Worm (Caenorhabditis elegans) whole organism, early embryonic: ENCODE results near the gene C35B1.7.
"Not testable (repeated sequence)": the region's sequence is repeated elsewhere in the genome, so short reads cannot be mapped to it uniquely, and the experiment has no call there.

Experiments used
- B0310.2 ChIP-seq: sonication (generic microtip); optimal IDR thresholded peaks from 2 replicates; lab custom pipeline; 2016; ENCODE audit warnings: mild to moderate bottlenecking, missing genetic modification characterization, missing compliant biosample characterization
- F13C5.2 ChIP-seq: sonication (generic microtip); optimal IDR thresholded peaks from 2 replicates; lab custom pipeline; 2017; ENCODE audit warnings: mild to moderate bottlenecking, missing genetic modification characterization, inconsistent platforms, missing compliant biosample characterization
- aly-1 ChIP-seq: sonication (generic microtip); optimal IDR thresholded peaks from 2 replicates; lab custom pipeline; 2016; ENCODE audit warnings: missing genetic modification characterization, missing compliant biosample characterization
- ama-1 ChIP-seq: fragments of 150-350 bp; optimal IDR thresholded peaks from 2 replicates; lab custom pipeline; 2014
- ceh-13 ChIP-seq: fragments of 200-800 bp; sonication (Bioruptor generic); optimal IDR thresholded peaks from 2 replicates; lab custom pipeline; 2018; ENCODE audit warnings: mild to moderate bottlenecking, missing genetic modification characterization, missing compliant biosample characterization
- ceh-36 ChIP-seq: sonication (generic microtip); optimal IDR thresholded peaks from 2 replicates; lab custom pipeline; 2016; ENCODE audit warnings: missing genetic modification characterization, inconsistent platforms, missing compliant biosample characterization
- ets-7 ChIP-seq: sonication (generic microtip); optimal IDR thresholded peaks from 2 replicates; lab custom pipeline; 2016; ENCODE audit warnings: missing genotype, missing genetic modification characterization, missing compliant biosample characterization
- flt-1 ChIP-seq: fragments of 200-800 bp; sonication (Bioruptor generic); IDR thresholded peaks from 2 replicates; pipeline ENCODE4 v1.3.6; 2022; ENCODE audit warnings: missing genetic modification characterization, missing compliant biosample characterization
- hmbx-1 ChIP-seq: sonication (generic microtip); optimal IDR thresholded peaks from 2 replicates; lab custom pipeline; 2016; ENCODE audit warnings: mild to moderate bottlenecking, missing genetic modification characterization, missing compliant biosample characterization
- hmg-4 ChIP-seq: fragments of 200-800 bp; sonication (Bioruptor generic); optimal IDR thresholded peaks from 2 replicates; lab custom pipeline; 2018; ENCODE audit warnings: mild to moderate bottlenecking, missing genetic modification characterization, missing compliant biosample characterization
- hnd-1 ChIP-seq: sonication (generic microtip); optimal IDR thresholded peaks from 2 replicates; lab custom pipeline; 2016; ENCODE audit warnings: missing genetic modification characterization, missing compliant biosample characterization
- pes-1 ChIP-seq: fragments of 200-800 bp; sonication (Bioruptor generic); IDR thresholded peaks from 2 replicates; pipeline ENCODE4 v1.3.6; 2022; ENCODE audit warnings: missing genetic modification reagents, missing genetic modification characterization, missing compliant biosample characterization
- scrt-1 ChIP-seq: fragments of 200-800 bp; sonication (Bioruptor generic); IDR thresholded peaks from 2 replicates; pipeline ENCODE4 v1.3.6; 2022; ENCODE audit warnings: missing genetic modification characterization, missing compliant biosample characterization
- sea-1 ChIP-seq: fragments of 200-800 bp; sonication (Bioruptor generic); conservative IDR thresholded peaks from 2 replicates; pipeline ENCODE4 v1.3.6; 2022; ENCODE audit warnings: missing genetic modification characterization, missing compliant biosample characterization
- tbx-11 ChIP-seq: fragments of 200-800 bp; sonication (Bioruptor generic); IDR thresholded peaks from 2 replicates; pipeline ENCODE4 v1.3.6; 2022; ENCODE audit warnings: missing genetic modification characterization, missing compliant biosample characterization
- tbx-37 ChIP-seq: fragments of 200-800 bp; sonication (Bioruptor generic); conservative IDR thresholded peaks from 2 replicates; pipeline ENCODE4 v1.3.6; 2022; ENCODE audit warnings: missing genetic modification reagents, missing genetic modification characterization, missing compliant biosample characterization
- tra-4 ChIP-seq: sonication (generic microtip); optimal IDR thresholded peaks from 2 replicates; lab custom pipeline; 2017; ENCODE audit warnings: missing genetic modification characterization, missing compliant biosample characterization

The C35B1.7 gene

ce11 chrIV:4115634-4116033 is 6.8 kb downstream of the C35B1.7 start, which contains the start of the genes F49F1.4 and F49F1.2:
TSS of gene F49F1.4 (minus strand) at chrIV:4115734.
TSS of gene F49F1.2 (plus strand) at chrIV:4115943.
- TF ChIP-seq hnd-1 (no peak), tbx-11 (GFP tag; lab: Robert Waterston, UW) (no peak)

DNA sequence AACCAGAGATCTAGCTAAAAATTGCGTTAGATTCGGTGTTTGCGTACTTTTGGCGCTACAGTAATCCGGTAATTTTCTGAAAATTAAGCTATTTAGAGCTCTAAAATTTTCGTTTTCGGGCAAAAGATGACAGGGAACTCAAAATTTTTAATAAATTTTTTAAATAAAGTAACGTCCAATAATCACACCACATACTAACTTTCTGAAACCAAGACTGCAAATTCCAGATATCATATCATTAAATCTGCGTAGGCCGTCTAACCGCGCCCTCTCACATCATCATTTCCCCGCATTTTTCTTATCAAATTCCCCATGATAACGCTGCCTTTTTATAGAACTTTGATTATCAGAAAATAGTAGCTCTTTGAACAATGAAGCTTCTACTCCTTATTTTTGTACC is 8.6 kb downstream of the C35B1.7 start, which contains the start of gene drd-50:
drd-50 (plus strand) TSS at position 301 of the 400 bp plus-strand sequence.
- TF ChIP-seq ceh-36 (tag; lab: Kevin White, UChicago): no peak
- no peak for TF ChIP-seq hnd-1
- TF ChIP-seq flt-1 (GFP tag; lab: Robert Waterston, UW): no peak
- TF ChIP-seq ceh-13: no peak
- TF ChIP-seq F13C5.2 (tag; lab: Kevin White, UChicago): no peak
- no peak for TF ChIP-seq tbx-11 (GFP tag; lab: Robert Waterston, UW)
- TF ChIP-seq aly-1 (tag; lab: Kevin White, UChicago): no peak
- TF ChIP-seq ama-1 (lab: Kevin White, UChicago): no peak
- TF ChIP-seq tbx-37 (GFP tag; lab: Robert Waterston, UW): no peak
- no peak for TF ChIP-seq tra-4 (tag; lab: Kevin White, UChicago)
- no peak for TF ChIP-seq scrt-1 (GFP tag; lab: Robert Waterston, UW)
- no peak for TF ChIP-seq sea-1 (GFP tag; lab: Robert Waterston, UW)
- TF ChIP-seq B0310.2 (tag; lab: Kevin White, UChicago): no peak

DNA sequence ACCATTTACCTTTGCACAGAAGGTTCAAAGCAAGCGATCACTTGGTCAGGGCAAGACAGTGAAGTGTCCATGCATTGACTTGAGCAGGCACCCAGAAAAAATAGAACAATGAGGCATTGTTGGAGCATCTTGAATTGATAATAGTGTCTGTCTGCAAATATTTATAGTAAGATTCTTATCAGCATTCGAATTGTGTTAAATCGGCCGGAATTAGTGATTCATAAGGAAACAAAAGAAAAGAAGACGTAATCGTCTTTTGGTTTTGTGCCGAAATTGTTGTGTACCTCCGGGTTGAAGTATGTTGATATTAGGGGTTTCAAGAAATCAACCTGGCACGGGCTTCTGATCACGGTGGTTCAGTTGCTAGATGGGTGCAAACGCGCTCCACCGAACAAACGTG is 11.4 kb downstream of the C35B1.7 start, which contains the start of gene F49F1.5:
F49F1.5 (minus strand) TSS at position 153 of the 400 bp plus-strand sequence.
- TF ChIP-seq hmg-4 (GFP tag; lab: Kevin White, UChicago): no peak
- no peak for TF ChIP-seq F13C5.2 (tag; lab: Kevin White, UChicago)
- no peak for TF ChIP-seq pes-1 (GFP tag; lab: Robert Waterston, UW)
- TF ChIP-seq hmbx-1 (tag; lab: Kevin White, UChicago): no peak
- TF ChIP-seq tbx-11 (GFP tag; lab: Robert Waterston, UW): no peak
- no peak for TF ChIP-seq ama-1 (lab: Kevin White, UChicago)
- TF ChIP-seq ceh-13: no peak
- TF ChIP-seq ets-7: no peak
- no peak for TF ChIP-seq scrt-1 (GFP tag; lab: Robert Waterston, UW)
- no peak for TF ChIP-seq sea-1 (GFP tag; lab: Robert Waterston, UW)
- TF ChIP-seq tbx-37 (GFP tag; lab: Robert Waterston, UW): no peak
- TF ChIP-seq tra-4 (tag; lab: Kevin White, UChicago): no peak
- no peak for TF ChIP-seq hnd-1
- no peak for TF ChIP-seq B0310.2 (tag; lab: Kevin White, UChicago)

ce11 chrIV:4121055-4121454 is 12.2 kb downstream of the C35B1.7 start:
- TF ChIP-seq hmbx-1 (tag; lab: Kevin White, UChicago): no peak
- TF ChIP-seq flt-1 (GFP tag; lab: Robert Waterston, UW): no peak
- no peak for TF ChIP-seq aly-1 (tag; lab: Kevin White, UChicago)
- no peak for TF ChIP-seq scrt-1 (GFP tag; lab: Robert Waterston, UW)
- TF ChIP-seq tra-4 (tag; lab: Kevin White, UChicago): no peak
- TF ChIP-seq ets-7: no peak
- TF ChIP-seq sea-1 (GFP tag; lab: Robert Waterston, UW): no peak
- no peak for TF ChIP-seq tbx-37 (GFP tag; lab: Robert Waterston, UW)
- no peak for TF ChIP-seq ceh-13
- no peak for TF ChIP-seq hnd-1
- no peak for TF ChIP-seq F13C5.2 (tag; lab: Kevin White, UChicago)
- no peak for TF ChIP-seq ama-1 (lab: Kevin White, UChicago)
- no peak for TF ChIP-seq tbx-11 (GFP tag; lab: Robert Waterston, UW)
- no peak for TF ChIP-seq pes-1 (GFP tag; lab: Robert Waterston, UW)
- TF ChIP-seq ceh-36 (tag; lab: Kevin White, UChicago): no peak
- TF ChIP-seq hmg-4 (GFP tag; lab: Kevin White, UChicago): no peak
- TF ChIP-seq B0310.2 (tag; lab: Kevin White, UChicago): no peak

DNA sequence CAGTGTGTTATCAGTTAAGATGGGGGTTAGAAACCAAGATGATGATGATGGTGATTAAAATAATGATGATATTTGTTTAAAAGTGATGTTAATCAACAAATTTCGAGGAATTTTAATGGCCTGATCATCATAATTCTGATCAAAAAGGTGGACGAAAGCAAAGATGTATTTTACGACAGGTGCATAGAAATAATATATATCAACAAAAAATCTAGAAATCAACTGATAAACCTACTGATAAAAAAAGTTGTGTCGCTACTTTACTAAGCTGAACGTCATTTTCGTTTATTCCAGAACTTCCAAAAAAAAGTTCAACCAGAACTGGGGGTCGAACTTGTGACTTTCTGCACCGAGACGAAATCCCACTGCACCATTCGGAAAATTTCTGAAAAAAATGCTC is 14.2 kb downstream of the C35B1.7 start, which contains the start of gene mul-1:
mul-1 (minus strand) TSS at position 84 of the 400 bp plus-strand sequence.
- TF ChIP-seq hmbx-1 (tag; lab: Kevin White, UChicago) (no peak), tbx-37 (GFP tag; lab: Robert Waterston, UW) (no peak), ets-7 (no peak), ceh-36 (tag; lab: Kevin White, UChicago) (no peak), sea-1 (GFP tag; lab: Robert Waterston, UW) (no peak), flt-1 (GFP tag; lab: Robert Waterston, UW) (no peak), tbx-11 (GFP tag; lab: Robert Waterston, UW) (no peak), ceh-13 (no peak)

DNA sequence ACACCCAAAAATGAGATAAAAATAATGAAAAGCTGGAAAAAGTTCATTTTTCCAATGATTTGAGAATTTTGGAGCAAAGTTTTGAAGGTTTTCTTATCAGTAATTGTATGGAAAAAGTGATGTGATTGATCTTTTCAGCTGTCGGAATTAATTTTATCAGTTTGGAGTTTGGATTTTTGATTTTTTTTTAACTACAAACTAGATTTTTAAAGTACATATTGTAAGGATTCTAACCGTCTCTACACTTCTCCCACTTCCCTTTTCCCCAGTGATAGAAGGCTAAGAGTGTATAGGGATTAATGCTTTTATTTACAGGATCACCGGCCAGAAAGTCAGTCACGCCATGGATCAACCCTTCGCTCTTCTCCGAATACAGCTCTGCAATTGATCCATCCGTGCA is 16.8 kb downstream of the C35B1.7 start, which contains the start of gene F49F1.7:
F49F1.7 (minus strand) TSS at position 101 of the 400 bp plus-strand sequence.
- not testable (repeated sequence) for TF ChIP-seq flt-1 (GFP tag; lab: Robert Waterston, UW); sea-1 (GFP tag; lab: Robert Waterston, UW); aly-1 (tag; lab: Kevin White, UChicago)

DNA sequence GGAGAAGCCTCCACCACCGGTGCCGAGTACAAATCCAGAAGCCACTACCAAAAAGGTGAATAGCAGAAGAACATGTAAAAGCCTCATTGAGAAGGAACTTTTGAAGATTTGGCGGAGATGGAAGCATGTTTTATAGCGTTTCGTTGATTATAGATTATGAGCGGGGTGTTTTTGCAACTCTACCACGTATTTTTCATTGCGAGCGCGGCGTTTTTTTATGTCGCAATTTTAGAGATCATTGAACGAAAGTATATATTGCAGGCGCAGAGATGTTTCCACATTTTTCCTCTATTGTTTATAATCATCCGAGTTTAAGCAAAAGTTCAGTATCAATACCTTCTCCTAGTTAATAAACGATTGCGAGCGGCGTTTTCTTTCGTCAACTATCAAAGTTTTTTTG is 26.9 kb downstream of the C35B1.7 start, which contains the start of gene F49F1.17:
F49F1.17 (minus strand) TSS at position 101 of the 400 bp plus-strand sequence.
- TF ChIP-seq ceh-36 (tag; lab: Kevin White, UChicago): no peak

DNA sequence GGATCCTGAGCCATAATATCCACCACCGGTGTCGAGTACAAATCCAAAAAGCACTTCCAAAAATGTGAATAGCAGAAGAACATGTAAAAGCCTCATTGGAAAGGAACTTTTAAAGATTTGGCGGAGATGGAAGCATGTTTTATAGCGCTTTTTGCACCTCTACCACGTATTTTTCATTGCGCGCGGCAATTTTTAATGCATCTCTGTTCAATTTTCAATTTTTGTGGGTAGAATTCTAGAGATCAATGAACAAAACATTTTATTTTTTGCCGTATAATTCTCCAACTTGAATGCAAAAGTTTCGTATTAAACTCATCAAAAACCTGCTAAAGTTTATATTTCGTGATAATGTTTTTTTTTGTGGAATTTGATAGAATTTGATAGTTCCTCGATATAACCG is 28.6 kb downstream of the C35B1.7 start, which contains the start of gene F49F1.9:
F49F1.9 (minus strand) TSS at position 101 of the 400 bp plus-strand sequence.
- TF ChIP-seq ceh-36 (tag; lab: Kevin White, UChicago) (no peak), tbx-37 (GFP tag; lab: Robert Waterston, UW) (no peak), sea-1 (GFP tag; lab: Robert Waterston, UW) (no peak), ama-1 (lab: Kevin White, UChicago) (no peak), F13C5.2 (tag; lab: Kevin White, UChicago) (no peak), ets-7 (no peak), tbx-11 (GFP tag; lab: Robert Waterston, UW) (no peak), hnd-1 (no peak), ceh-13 (no peak), aly-1 (tag; lab: Kevin White, UChicago) (no peak), pes-1 (GFP tag; lab: Robert Waterston, UW) (no peak), scrt-1 (GFP tag; lab: Robert Waterston, UW) (no peak), B0310.2 (tag; lab: Kevin White, UChicago) (no peak), hmbx-1 (tag; lab: Kevin White, UChicago) (no peak), hmg-4 (GFP tag; lab: Kevin White, UChicago) (no peak), tra-4 (tag; lab: Kevin White, UChicago) (no peak)
